Fruit fly (Drosophila melanogaster) whole organism, embryonic: ENCODE measurements around the gene CG14715.

Source experiments
- Atf6 ChIP-seq: fragments of 200-800 bp; sonication (Bioruptor generic); IDR thresholded peaks from 2 replicates; pipeline ENCODE4 v1.3.6; 2022; ENCODE audit warnings: missing biosample characterization, missing genetic modification characterization
- Blimp-1 ChIP-seq: fragments of 200-800 bp; sonication (Bioruptor generic); optimal IDR thresholded peaks from 3 replicates; lab custom pipeline; 2018; ENCODE audit warnings: missing biosample characterization, missing genetic modification characterization, mild to moderate bottlenecking, moderate library complexity, missing genetic modification reagents
- CG10267 ChIP-seq: fragments of 200-800 bp; sonication (Bioruptor generic); optimal IDR thresholded peaks from 2 replicates; lab custom pipeline; 2018; ENCODE audit warnings: missing biosample characterization, mild to moderate bottlenecking, missing genetic modification characterization, moderate library complexity
- CG10979 ChIP-seq: fragments of 200-800 bp; sonication (Bioruptor generic); optimal IDR thresholded peaks from 2 replicates; lab custom pipeline; 2018; ENCODE audit warnings: missing biosample characterization, mild to moderate bottlenecking, missing genetic modification characterization, moderate library complexity
- CG12299 ChIP-seq: fragments of 200-800 bp; sonication (Bioruptor generic); optimal IDR thresholded peaks from 2 replicates; lab custom pipeline; 2018; ENCODE audit warnings: missing biosample characterization, mild to moderate bottlenecking, missing genetic modification characterization
- CG13123 ChIP-seq: fragments of 200-800 bp; sonication (Bioruptor generic); optimal IDR thresholded peaks from 2 replicates; lab custom pipeline; 2016; ENCODE audit warnings: missing biosample characterization, missing genetic modification characterization
- CG1603 ChIP-seq: fragments of 200-800 bp; sonication (Bioruptor generic); optimal IDR thresholded peaks from 2 replicates; lab custom pipeline; 2019; ENCODE audit warnings: missing biosample characterization, mild to moderate bottlenecking, missing genetic modification characterization, moderate library complexity
- CG17186 ChIP-seq: fragments of 200-800 bp; sonication (Bioruptor generic); optimal IDR thresholded peaks from 3 replicates; lab custom pipeline; 2017; ENCODE audit warnings: missing biosample characterization, missing genetic modification reagents, missing genetic modification characterization
- CG17361 ChIP-seq: fragments of 200-800 bp; sonication (Bioruptor generic); IDR thresholded peaks from 3 replicates; pipeline ENCODE4 v1.3.6; 2022; ENCODE audit warnings: missing biosample characterization, missing genetic modification characterization
- CG2116 ChIP-seq: fragments of 200-800 bp; sonication (Bioruptor generic); optimal IDR thresholded peaks from 3 replicates; lab custom pipeline; 2018; ENCODE audit warnings: missing biosample characterization, mild to moderate bottlenecking, missing genetic modification characterization
- CG30020 ChIP-seq: fragments of 200-800 bp; optimal IDR thresholded peaks from 2 replicates; lab custom pipeline; 2019; ENCODE audit warnings: missing biosample characterization, mild to moderate bottlenecking, missing genetic modification characterization, moderate library complexity
- CG30431 ChIP-seq: fragments of 200-800 bp; sonication (Bioruptor generic); optimal IDR thresholded peaks from 2 replicates; lab custom pipeline; 2017; ENCODE audit warnings: missing biosample characterization, missing genetic modification characterization
- CG31388 ChIP-seq: fragments of 200-800 bp; sonication (Bioruptor generic); optimal IDR thresholded peaks from 2 replicates; lab custom pipeline; 2016; ENCODE audit warnings: missing biosample characterization, missing genetic modification characterization
- CG32772 ChIP-seq: fragments of 200-800 bp; sonication (Bioruptor generic); IDR thresholded peaks from 2 replicates; pipeline ENCODE4 v1.3.6; 2022; ENCODE audit warnings: missing biosample characterization, missing genetic modification characterization
- CG34376 ChIP-seq: fragments of 200-800 bp; sonication (Bioruptor generic); optimal IDR thresholded peaks from 2 replicates; lab custom pipeline; 2018; ENCODE audit warnings: missing biosample characterization, mild to moderate bottlenecking, missing genetic modification characterization
- CG3726 ChIP-seq: fragments of 200-800 bp; sonication (Bioruptor generic); IDR thresholded peaks from 3 replicates; pipeline ENCODE4, ENCODE4 v1.3.6; 2022; ENCODE audit warnings: missing biosample characterization, missing genetic modification characterization
- CG3995 ChIP-seq: fragments of 200-800 bp; sonication (Bioruptor generic); optimal IDR thresholded peaks from 3 replicates; lab custom pipeline; 2016; ENCODE audit warnings: missing biosample characterization, missing genetic modification characterization
- CG42726 ChIP-seq: fragments of 200-800 bp; sonication (Bioruptor generic); IDR thresholded peaks from 2 replicates; pipeline ENCODE4 v1.3.6; 2022; ENCODE audit warnings: missing biosample characterization, missing genetic modification characterization; ENCODE audit not compliant: partially characterized antibody
- CG4424 ChIP-seq: fragments of 200-800 bp; sonication (Bioruptor generic); optimal IDR thresholded peaks from 3 replicates; lab custom pipeline; 2016; ENCODE audit warnings: missing biosample characterization, missing genetic modification characterization
- CG7556 ChIP-seq: fragments of 200-800 bp; sonication (Bioruptor generic); optimal IDR thresholded peaks from 2 replicates; lab custom pipeline; 2017; ENCODE audit warnings: missing biosample characterization, mild to moderate bottlenecking, missing genetic modification characterization
- CG7987 ChIP-seq: fragments of 200-800 bp; sonication (Bioruptor generic); optimal IDR thresholded peaks from 2 replicates; lab custom pipeline; 2018; ENCODE audit warnings: missing biosample characterization, mild to moderate bottlenecking, missing genetic modification characterization, moderate library complexity
- CG9215 ChIP-seq: fragments of 200-800 bp; sonication (Bioruptor generic); IDR thresholded peaks from 2 replicates; pipeline ENCODE4 v1.3.6; 2022; ENCODE audit warnings: missing biosample characterization, missing genetic modification characterization
- CrebB ChIP-seq: fragments of 200-800 bp; sonication (Bioruptor generic); optimal IDR thresholded peaks from 3 replicates; lab custom pipeline; 2018; ENCODE audit warnings: missing biosample characterization, mild to moderate bottlenecking, missing genetic modification characterization
- Dek ChIP-seq: fragments of 200-800 bp; sonication (Bioruptor generic); optimal IDR thresholded peaks from 3 replicates; lab custom pipeline; 2019; ENCODE audit warnings: missing biosample characterization, mild to moderate bottlenecking, missing genetic modification characterization, moderate library complexity
- Doc2 ChIP-seq: fragments of 200-800 bp; sonication (Bioruptor generic); IDR thresholded peaks from 2 replicates; pipeline ENCODE4 v1.3.6; 2022; ENCODE audit warnings: missing biosample characterization, missing genetic modification characterization
- E2f2 ChIP-seq: fragments of 200-800 bp; sonication (Bioruptor generic); IDR thresholded peaks from 2 replicates; pipeline ENCODE4 v1.3.6; 2022; ENCODE audit warnings: missing biosample characterization, missing genetic modification characterization
- ERR ChIP-seq: fragments of 200-800 bp; sonication (Bioruptor generic); optimal IDR thresholded peaks from 2 replicates; lab custom pipeline; 2016; ENCODE audit warnings: missing biosample characterization, missing genetic modification characterization
- Eip74EF ChIP-seq, 2 experiments: fragments of 200-800 bp in 1 of 2; fragments of >200 bp in 1 of 2; sonication (Bioruptor generic) in 1 of 2; optimal IDR thresholded peaks; 2 replicates each; lab custom pipeline; 2017 to 2019; ENCODE audit warnings: missing biosample characterization in 2 of 2, missing genetic modification characterization in 2 of 2, mild to moderate bottlenecking in 1 of 2, moderate library complexity in 1 of 2
- HLH4C ChIP-seq: fragments of 200-800 bp; sonication (Bioruptor generic); IDR thresholded peaks from 3 replicates; pipeline ENCODE4 v1.3.6; 2022; ENCODE audit warnings: missing biosample characterization, missing genetic modification characterization; ENCODE audit not compliant: partially characterized antibody
- Lpt ChIP-seq: fragments of >200 bp; optimal IDR thresholded peaks from 2 replicates; lab custom pipeline; 2018; ENCODE audit warnings: missing biosample characterization, missing genetic modification characterization
- Mad ChIP-seq: fragments of 200-800 bp; sonication (Bioruptor generic); optimal IDR thresholded peaks from 2 replicates; lab custom pipeline; 2016; ENCODE audit warnings: missing biosample characterization, missing genetic modification characterization
- Meics ChIP-seq: fragments of 200-800 bp; sonication (Bioruptor generic); optimal IDR thresholded peaks from 2 replicates; lab custom pipeline; 2017; ENCODE audit warnings: missing biosample characterization, mild to moderate bottlenecking, missing genetic modification characterization
- NC2α ChIP-seq: fragments of 200-800 bp; sonication (Bioruptor generic); optimal IDR thresholded peaks from 2 replicates; lab custom pipeline; 2016; ENCODE audit warnings: missing biosample characterization, missing genetic modification characterization
- NfI ChIP-seq: fragments of 200-800 bp; sonication (Bioruptor generic); optimal IDR thresholded peaks from 3 replicates; lab custom pipeline; 2018; ENCODE audit warnings: missing biosample characterization, mild to moderate bottlenecking, missing genetic modification characterization, moderate library complexity
- Tbp ChIP-seq: fragments of >200 bp; optimal IDR thresholded peaks from 2 replicates; lab custom pipeline; 2018; ENCODE audit warnings: missing biosample characterization, missing genetic modification characterization
- Xrp1 ChIP-seq: fragments of 200-800 bp; sonication (Bioruptor generic); IDR thresholded peaks from 2 replicates; pipeline ENCODE4 v1.3.6; 2022; ENCODE audit warnings: missing biosample characterization, missing genetic modification characterization
- ab ChIP-seq: fragments of 200-800 bp; sonication (Bioruptor generic); optimal IDR thresholded peaks from 2 replicates; lab custom pipeline; 2016; ENCODE audit warnings: missing biosample characterization, missing genetic modification characterization
- abd-A ChIP-seq: fragments of 200-800 bp; sonication (Bioruptor generic); optimal IDR thresholded peaks from 3 replicates; lab custom pipeline; 2019; ENCODE audit warnings: missing biosample characterization, mild to moderate bottlenecking, missing genetic modification characterization, moderate library complexity
- chif ChIP-seq, 2 experiments: fragments of 200-800 bp; sonication (Bioruptor generic); optimal IDR thresholded peaks; 3 replicates each; lab custom pipeline; 2016; ENCODE audit warnings: missing biosample characterization in 2 of 2, missing genetic modification characterization in 2 of 2
- dimm ChIP-seq: fragments of 200-800 bp; sonication (Bioruptor generic); IDR thresholded peaks from 2 replicates; pipeline ENCODE4 v1.3.6; 2022; ENCODE audit warnings: missing biosample characterization, missing genetic modification characterization
- esg ChIP-seq: fragments of 200-800 bp; sonication (Bioruptor generic); conservative IDR thresholded peaks from 2 replicates; pipeline ENCODE4 v1.3.6; 2022; ENCODE audit warnings: missing biosample characterization, missing genetic modification characterization
- kah ChIP-seq: fragments of 200-800 bp; sonication (Bioruptor generic); optimal IDR thresholded peaks from 2 replicates; lab custom pipeline; 2018; ENCODE audit warnings: missing biosample characterization, mild to moderate bottlenecking, missing genetic modification characterization
- lilli ChIP-seq: fragments of 200-800 bp; sonication (Bioruptor generic); optimal IDR thresholded peaks from 3 replicates; lab custom pipeline; 2016; ENCODE audit warnings: missing biosample characterization, missing genetic modification characterization
- maf-S ChIP-seq: fragments of 200-800 bp; sonication (Bioruptor generic); optimal IDR thresholded peaks from 2 replicates; lab custom pipeline; 2016; ENCODE audit warnings: missing biosample characterization, missing genetic modification characterization
- nerfin-1 ChIP-seq: fragments of 200-800 bp; sonication (Bioruptor generic); optimal IDR thresholded peaks from 3 replicates; lab custom pipeline; 2019; ENCODE audit warnings: missing biosample characterization, mild to moderate bottlenecking, missing genetic modification characterization, moderate library complexity
- pita ChIP-seq: fragments of 200-800 bp; sonication (Bioruptor generic); optimal IDR thresholded peaks from 2 replicates; lab custom pipeline; 2017; ENCODE audit warnings: missing biosample characterization, mild to moderate bottlenecking, missing genetic modification characterization
- shn ChIP-seq: fragments of 200-800 bp; sonication (Bioruptor generic); optimal IDR thresholded peaks from 3 replicates; lab custom pipeline; 2016; ENCODE audit warnings: missing biosample characterization, missing genetic modification characterization
- sim ChIP-seq: fragments of 200-800 bp; sonication (Bioruptor generic); IDR thresholded peaks from 2 replicates; pipeline ENCODE4 v1.3.6; 2022; ENCODE audit warnings: missing biosample characterization, missing genetic modification characterization
- stc ChIP-seq: fragments of 200-800 bp; sonication (Bioruptor generic); IDR thresholded peaks from 2 replicates; pipeline ENCODE4 v1.3.6; 2022; ENCODE audit warnings: missing biosample characterization, missing genetic modification characterization
- tx ChIP-seq: fragments of 200-800 bp; sonication (Bioruptor generic); optimal IDR thresholded peaks from 2 replicates; lab custom pipeline; 2016; ENCODE audit warnings: missing biosample characterization, missing genetic modification characterization
- wor ChIP-seq: fragments of 200-800 bp; sonication (Bioruptor generic); IDR thresholded peaks from 2 replicates; pipeline ENCODE4 v1.3.6; 2022; ENCODE audit warnings: missing biosample characterization, missing genetic modification characterization

The CG14715 gene

dm6 chr3R:11649449-11649848 is 24.6 kb upstream of the CG14715 start (continued):
- TF ChIP-seq wor (peak; percentile 91), Mad (GFP tag; lab: Kevin White, UChicago) (peak; percentile 94), CG9215 (GFP tag; lab: Robert Waterston, UW) (peak; percentile 95), dimm (GFP tag; lab: Robert Waterston, UW) (peak; percentile 93), stc (GFP tag; lab: Robert Waterston, UW) (peak; percentile 97), lilli (GFP tag; lab: Kevin White, UChicago) (peak; percentile 99), CG13123 (GFP tag; lab: Kevin White, UChicago) (peak; percentile 91), CG3995 (GFP tag; lab: Kevin White, UChicago) (peak; percentile 80), Tbp (GFP tag; lab: Kevin White, UChicago) (no peak), chif (GFP tag; optimal IDR thresholded peaks at IDR 0.05; lab: Kevin White, UChicago) (peak; percentile 95 to 96), CG31388 (GFP tag; lab: Kevin White, UChicago) (peak; percentile 94), abd-A (tag; lab: Kevin White, UChicago) (peak; percentile 52), CG7987 (GFP tag; lab: Kevin White, UChicago) (peak; percentile 87), shn (peak; percentile 92), CG32772 (peak; percentile 95), esg (peak; percentile 97), CG17361 (peak; percentile 94), NfI (GFP tag; lab: Kevin White, UChicago) (peak; percentile 98), Atf6 (peak; percentile 97), CG30020 (tag; lab: Kevin White, UChicago) (peak; percentile 64), nerfin-1 (peak; percentile 81), maf-S (peak; percentile 97), CG10979 (tag; lab: Kevin White, UChicago) (peak; percentile 78), CG4424 (GFP tag; lab: Kevin White, UChicago) (peak; percentile 94), CG3726 (peak; percentile 93; the same call in 2 of the 3 replicates), Eip74EF (GFP tag; optimal IDR thresholded peaks at IDR 0.05; lab: Kevin White, UChicago) (peak in 1 of 2 experiments; percentile 81), CG42726 (GFP tag; lab: Robert Waterston, UW) (no peak), E2f2 (peak; percentile 80), NC2α (GFP tag; lab: Kevin White, UChicago) (peak; percentile 92), pita (GFP tag; lab: Kevin White, UChicago) (no peak), Xrp1 (GFP tag; lab: Robert Waterston, UW) (peak; percentile 95), CG1603 (tag; lab: Kevin White, UChicago) (peak; percentile 93), CG2116 (GFP tag; lab: Kevin White, UChicago) (peak; percentile 72), ERR (peak; percentile 95), CG10267 (peak; percentile 77), CG7556 (GFP tag; lab: Kevin White, UChicago) (peak; percentile 91), tx (GFP tag; lab: Kevin White, UChicago) (peak; percentile 95), CG12299 (peak; percentile 94), CrebB (tag; lab: Kevin White, UChicago) (peak; percentile 93), Blimp-1 (GFP tag; lab: Kevin White, UChicago) (peak; percentile 86), CG34376 (GFP tag; lab: Kevin White, UChicago) (peak; percentile 93), Dek (tag; lab: Kevin White, UChicago) (peak; percentile 97), HLH4C (GFP tag; lab: Robert Waterston, UW) (no peak), ab (GFP tag; lab: Kevin White, UChicago) (peak; percentile 97), CG30431 (GFP tag; lab: Kevin White, UChicago) (peak; percentile 86), Meics (GFP tag; lab: Kevin White, UChicago) (peak; percentile 97), CG17186 (GFP tag; lab: Kevin White, UChicago) (peak; percentile 34), Lpt (GFP tag; lab: Kevin White, UChicago) (no peak), Doc2 (GFP tag; lab: Robert Waterston, UW) (peak; percentile 86), kah (GFP tag; lab: Kevin White, UChicago) (peak; percentile 74), sim (GFP tag; lab: Robert Waterston, UW) (peak; percentile 89)
